Worm (Caenorhabditis elegans) whole organism, young adult: ENCODE data around the gene set-4.

Source experiments
- C17E4.6 ChIP-seq: fragments of 200-800 bp; sonication (Bioruptor generic); IDR thresholded peaks from 2 replicates; pipeline ENCODE4 v1.3.6; 2022; ENCODE audit warnings: missing genetic modification reagents, missing genetic modification characterization, missing compliant biosample characterization
- D2030.7 ChIP-seq: fragments of 200-800 bp; sonication (Bioruptor generic); IDR thresholded peaks from 2 replicates; pipeline ENCODE4 v1.3.6; 2022; ENCODE audit warnings: missing genetic modification reagents, missing genetic modification characterization, missing compliant biosample characterization
- F22D6.2 ChIP-seq: sonication (generic microtip); optimal IDR thresholded peaks from 2 replicates; lab custom pipeline; 2016; ENCODE audit warnings: mild to moderate bottlenecking, missing genetic modification characterization, missing compliant biosample characterization
- F39B2.1 ChIP-seq: fragments of 200-800 bp; sonication (Bioruptor generic); IDR thresholded peaks from 2 replicates; pipeline ENCODE4 v1.3.6; 2022; ENCODE audit warnings: missing genetic modification reagents, missing genetic modification characterization, missing compliant biosample characterization
- T26A5.8 ChIP-seq: sonication (generic microtip); optimal IDR thresholded peaks from 2 replicates; lab custom pipeline; 2016; ENCODE audit warnings: missing genetic modification characterization, missing compliant biosample characterization
- aptf-2 ChIP-seq: fragments of 200-800 bp; sonication (Bioruptor generic); conservative IDR thresholded peaks from 2 replicates; pipeline ENCODE4 v1.3.6; 2022; ENCODE audit warnings: missing genetic modification reagents, missing genetic modification characterization, missing compliant biosample characterization
- athp-1 ChIP-seq: sonication (generic microtip); optimal IDR thresholded peaks from 2 replicates; lab custom pipeline; 2017; ENCODE audit warnings: mild to moderate bottlenecking, missing genetic modification characterization, missing compliant biosample characterization
- bed-1 ChIP-seq: fragments of 200-800 bp; sonication (Bioruptor generic); IDR thresholded peaks from 2 replicates; pipeline ENCODE4 v1.3.6; 2022; ENCODE audit warnings: missing genetic modification reagents, missing genetic modification characterization, missing compliant biosample characterization
- ceh-100 ChIP-seq: fragments of 200-800 bp; sonication (Bioruptor generic); IDR thresholded peaks from 2 replicates; pipeline ENCODE4 v1.3.6; 2022; ENCODE audit warnings: missing genetic modification reagents, missing genetic modification characterization, missing compliant biosample characterization
- ceh-27 ChIP-seq: fragments of 200-800 bp; sonication (Bioruptor generic); optimal IDR thresholded peaks from 2 replicates; lab custom pipeline; 2018; ENCODE audit warnings: mild to moderate bottlenecking, missing genetic modification characterization, moderate library complexity, missing compliant biosample characterization
- ceh-58 ChIP-seq: fragments of 200-800 bp; sonication (Bioruptor generic); IDR thresholded peaks from 2 replicates; pipeline ENCODE4 v1.3.6; 2022; ENCODE audit warnings: missing genetic modification characterization, missing compliant biosample characterization
- ceh-79 ChIP-seq: sonication (generic microtip); optimal IDR thresholded peaks from 2 replicates; lab custom pipeline; 2017; ENCODE audit warnings: mild to moderate bottlenecking, missing genetic modification characterization, missing compliant biosample characterization
- ceh-91 ChIP-seq: fragments of 200-800 bp; sonication (Bioruptor generic); IDR thresholded peaks from 2 replicates; pipeline ENCODE4 v1.3.6; 2022; ENCODE audit warnings: missing genetic modification reagents, missing genetic modification characterization, missing compliant biosample characterization
- die-1 ChIP-seq: sonication (generic microtip); optimal IDR thresholded peaks from 2 replicates; lab custom pipeline; 2016; ENCODE audit warnings: missing genotype, mild to moderate bottlenecking, missing genetic modification characterization, missing compliant biosample characterization
- dox-1 ChIP-seq: fragments of 200-800 bp; sonication (Bioruptor generic); IDR thresholded peaks from 2 replicates; pipeline ENCODE4 v1.3.6; 2022; ENCODE audit warnings: missing genetic modification reagents, missing genetic modification characterization, missing compliant biosample characterization
- dpff-1 ChIP-seq: sonication (generic microtip); optimal IDR thresholded peaks from 2 replicates; lab custom pipeline; 2017; ENCODE audit warnings: mild to moderate bottlenecking, missing genetic modification characterization, missing compliant biosample characterization
- dpl-1 ChIP-seq: fragments of 150-350 bp; optimal IDR thresholded peaks from 2 replicates; lab custom pipeline; 2014; ENCODE audit warnings: missing biosample characterization, missing genetic modification reagents, missing genetic modification characterization
- ets-4 ChIP-seq: fragments of 200-800 bp; sonication (Bioruptor generic); optimal IDR thresholded peaks from 2 replicates; lab custom pipeline; 2018; ENCODE audit warnings: mild to moderate bottlenecking, missing genetic modification characterization, missing compliant biosample characterization
- fkh-3 ChIP-seq: sonication (generic microtip); optimal IDR thresholded peaks from 2 replicates; lab custom pipeline; 2016; ENCODE audit warnings: mild to moderate bottlenecking, missing genetic modification characterization, missing compliant biosample characterization
- gei-17 ChIP-seq: fragments of 200-800 bp; sonication (Bioruptor generic); optimal IDR thresholded peaks from 2 replicates; lab custom pipeline; 2018; ENCODE audit warnings: mild to moderate bottlenecking, missing genetic modification characterization, missing compliant biosample characterization
- hlh-12 ChIP-seq: sonication (generic microtip); optimal IDR thresholded peaks from 2 replicates; lab custom pipeline; 2016; ENCODE audit warnings: missing genetic modification characterization, missing compliant biosample characterization
- hmg-20 ChIP-seq: fragments of 200-800 bp; sonication (Bioruptor generic); IDR thresholded peaks from 2 replicates; pipeline ENCODE4 v1.3.6; 2022; ENCODE audit warnings: missing genetic modification reagents, missing genetic modification characterization, missing compliant biosample characterization
- let-526 ChIP-seq: fragments of 200-800 bp; sonication (Bioruptor generic); IDR thresholded peaks from 2 replicates; pipeline ENCODE4 v1.3.6; 2022; ENCODE audit warnings: missing genetic modification reagents, missing genetic modification characterization, missing compliant biosample characterization
- lin-26 ChIP-seq: fragments of 200-800 bp; sonication (Bioruptor generic); IDR thresholded peaks from 2 replicates; pipeline ENCODE4 v1.3.6; 2022; ENCODE audit warnings: missing genetic modification reagents, missing genetic modification characterization, missing compliant biosample characterization
- lin-40 ChIP-seq: sonication (generic microtip); optimal IDR thresholded peaks from 2 replicates; lab custom pipeline; 2016; ENCODE audit warnings: missing genetic modification characterization, mild to moderate bottlenecking, missing compliant biosample characterization, missing genotype, missing genetic modification reagents
- madf-3 ChIP-seq: fragments of 200-800 bp; sonication (Bioruptor generic); IDR thresholded peaks from 2 replicates; pipeline ENCODE4 v1.3.6; 2022; ENCODE audit warnings: missing genetic modification reagents, missing genetic modification characterization, missing compliant biosample characterization
- madf-6 ChIP-seq: fragments of 200-800 bp; sonication (Bioruptor generic); IDR thresholded peaks from 2 replicates; pipeline ENCODE4 v1.3.6; 2022; ENCODE audit warnings: missing genetic modification reagents, missing genetic modification characterization, missing compliant biosample characterization
- madf-8 ChIP-seq: fragments of 200-800 bp; sonication (Bioruptor generic); conservative IDR thresholded peaks from 2 replicates; pipeline ENCODE4 v1.3.6; 2022; ENCODE audit warnings: missing genetic modification reagents, missing genetic modification characterization, missing compliant biosample characterization
- mcd-1 ChIP-seq: fragments of 200-800 bp; sonication (Bioruptor generic); IDR thresholded peaks from 2 replicates; pipeline ENCODE4 v1.3.6; 2022; ENCODE audit warnings: missing genetic modification reagents, missing genetic modification characterization, missing compliant biosample characterization
- mel-28 ChIP-seq: sonication (generic microtip); optimal IDR thresholded peaks from 2 replicates; lab custom pipeline; 2016; ENCODE audit warnings: borderline replicate concordance, mild to moderate bottlenecking, missing genetic modification characterization, missing compliant biosample characterization
- nhr-179 ChIP-seq: sonication (generic microtip); optimal IDR thresholded peaks from 2 replicates; lab custom pipeline; 2016; ENCODE audit warnings: mild to moderate bottlenecking, missing genetic modification characterization, missing compliant biosample characterization
- pha-4 ChIP-seq: fragments of 150-350 bp; sonication (generic microtip); optimal IDR thresholded peaks from 2 replicates; lab custom pipeline; 2014; ENCODE audit warnings: missing biosample characterization, missing genetic modification reagents, missing genetic modification characterization
- rpc-1 ChIP-seq, 2 experiments: fragments of 150-350 bp in 1 of 2; sonication (generic microtip) in 1 of 2; optimal IDR thresholded peaks; 2 replicates each; lab custom pipeline; 2014 to 2018; ENCODE audit warnings: missing biosample characterization in 1 of 2, missing genetic modification characterization in 1 of 2, missing genetic modification reagents in 1 of 2, missing genotype in 1 of 2
- sdz-38 ChIP-seq: sonication (generic microtip); optimal IDR thresholded peaks from 2 replicates; lab custom pipeline; 2016; ENCODE audit warnings: missing genotype, missing genetic modification characterization, missing compliant biosample characterization
- snpc-1.1 ChIP-seq: sonication (generic microtip); optimal IDR thresholded peaks from 2 replicates; lab custom pipeline; 2017; ENCODE audit warnings: missing genetic modification characterization, mild to moderate bottlenecking, missing compliant biosample characterization, antibody characterized with exemption, moderate library complexity, missing genotype, missing genetic modification reagents; ENCODE audit not compliant: insufficient read depth
- tbp1 ChIP-seq: fragments of 200-800 bp; sonication (Bioruptor generic); optimal IDR thresholded peaks from 2 replicates; lab custom pipeline; 2018; ENCODE audit warnings: mild to moderate bottlenecking, missing genetic modification characterization, missing compliant biosample characterization
- unc-130 ChIP-seq: sonication (generic microtip); optimal IDR thresholded peaks from 2 replicates; lab custom pipeline; 2016; ENCODE audit warnings: missing genetic modification reagents, missing genetic modification characterization, missing compliant biosample characterization
- zfh-2 ChIP-seq: fragments of 200-800 bp; sonication (Bioruptor generic); conservative IDR thresholded peaks from 2 replicates; pipeline ENCODE4 v1.3.6; 2022; ENCODE audit warnings: missing genetic modification reagents, missing genetic modification characterization, missing compliant biosample characterization
- zim-3 ChIP-seq: sonication (generic microtip); optimal IDR thresholded peaks from 2 replicates; lab custom pipeline; 2017; ENCODE audit warnings: mild to moderate bottlenecking, missing genetic modification characterization, moderate library complexity, missing compliant biosample characterization
- ztf-22 ChIP-seq: fragments of 200-800 bp; sonication (Bioruptor generic); optimal IDR thresholded peaks from 2 replicates; lab custom pipeline; 2018; ENCODE audit warnings: mild to moderate bottlenecking, missing genetic modification characterization, moderate library complexity, missing compliant biosample characterization

Gene set-4

ce11 chrII:6306125-6306524, 25.0 kb downstream of the set-4 start, which contains the start of gene C29F5.8 (continued):
- TF ChIP-seq unc-130 (GFP tag; lab: Kevin White, UChicago) = no peak
- no peak for TF ChIP-seq hmg-20
- TF ChIP-seq mel-28 (tag; lab: Kevin White, UChicago) = no peak
- no peak for TF ChIP-seq hlh-12 (tag; lab: Kevin White, UChicago)

- TF ChIP-seq unc-130 (GFP tag; lab: Kevin White, UChicago) (no peak), ceh-100 (GFP tag; lab: Robert Waterston, UW) (no peak), F22D6.2 (tag; lab: Kevin White, UChicago) (no peak), hlh-12 (tag; lab: Kevin White, UChicago) (no peak), ceh-58 (GFP tag; lab: Robert Waterston, UW) (no peak), madf-8 (GFP tag; lab: Robert Waterston, UW) (no peak), rpc-1 (optimal IDR thresholded peaks at IDR 0.05; lab: Kevin White, UChicago) (no peak), rpc-1 (tag; optimal IDR thresholded peaks at IDR 0.05; lab: Kevin White, UChicago) (no peak), dpff-1 (tag; lab: Kevin White, UChicago) (no peak), die-1 (tag; lab: Kevin White, UChicago) (no peak), zfh-2 (GFP tag; lab: Robert Waterston, UW) (no peak), snpc-1.1 (tag; lab: Kevin White, UChicago) (no peak), dox-1 (GFP tag; lab: Robert Waterston, UW) (no peak)
Measured at ce11 chrII:6303209-6303740, 27.9 kb downstream of the set-4 start, which contains the start of gene C29F5.1. Gene C29F5.1, plus strand, starts transcription at chrII:6303525.

ce11 chrII:6294261-6294660, 36.9 kb downstream of the set-4 start, which contains the start of gene mps-1:
Gene mps-1, minus strand, starts transcription at chrII:6294361.
- no peak for TF ChIP-seq C17E4.6 (GFP tag; lab: Robert Waterston, UW)
- no peak for TF ChIP-seq pha-4 (tag; lab: Kevin White, UChicago)
- no peak for TF ChIP-seq madf-6 (GFP tag; lab: Robert Waterston, UW)
- no peak for TF ChIP-seq ztf-22 (GFP tag; lab: Kevin White, UChicago)
- no peak for TF ChIP-seq ceh-91 (GFP tag; lab: Robert Waterston, UW)
- no peak for TF ChIP-seq mcd-1 (GFP tag; lab: Robert Waterston, UW)
- no peak for TF ChIP-seq tbp1 (GFP tag; lab: Kevin White, UChicago)
- no peak for TF ChIP-seq ceh-27 (GFP tag; lab: Kevin White, UChicago)
- no peak for TF ChIP-seq D2030.7 (GFP tag; lab: Robert Waterston, UW)
- no peak for TF ChIP-seq ceh-79 (tag; lab: Kevin White, UChicago)
- TF ChIP-seq dpl-1 = no peak
- TF ChIP-seq sdz-38 (tag; lab: Kevin White, UChicago) = no peak
- no peak for TF ChIP-seq athp-1 (tag; lab: Kevin White, UChicago)
- no peak for TF ChIP-seq nhr-179
- no peak for TF ChIP-seq ets-4 (GFP tag; lab: Kevin White, UChicago)

ce11 chrII:6292527-6292926, 38.6 kb downstream of the set-4 start, which contains the start of gene nyn-3:
Gene nyn-3, minus strand, starts transcription at chrII:6292627.
- TF ChIP-seq bed-1 (GFP tag; lab: Robert Waterston, UW) (no peak), aptf-2 (GFP tag; lab: Robert Waterston, UW) (no peak), ets-4 (GFP tag; lab: Kevin White, UChicago) (no peak), madf-3 (GFP tag; lab: Robert Waterston, UW) (no peak), zfh-2 (GFP tag; lab: Robert Waterston, UW) (no peak), F39B2.1 (GFP tag; lab: Robert Waterston, UW) (no peak), lin-40 (tag; lab: Kevin White, UChicago) (no peak), ceh-58 (GFP tag; lab: Robert Waterston, UW) (no peak), zim-3 (tag; lab: Kevin White, UChicago) (no peak), fkh-3 (tag; lab: Kevin White, UChicago) (no peak), T26A5.8 (tag; lab: Kevin White, UChicago) (no peak), let-526 (GFP tag; lab: Robert Waterston, UW) (no peak), lin-26 (GFP tag; lab: Robert Waterston, UW) (no peak), gei-17 (no peak)
